Fruit fly (Drosophila melanogaster): ENCODE results near the gene Hmgcr.
A peak's percentile ranks its signal among the peaks of the same experiment; 100 is the strongest.

The Hmgcr gene

DNA sequence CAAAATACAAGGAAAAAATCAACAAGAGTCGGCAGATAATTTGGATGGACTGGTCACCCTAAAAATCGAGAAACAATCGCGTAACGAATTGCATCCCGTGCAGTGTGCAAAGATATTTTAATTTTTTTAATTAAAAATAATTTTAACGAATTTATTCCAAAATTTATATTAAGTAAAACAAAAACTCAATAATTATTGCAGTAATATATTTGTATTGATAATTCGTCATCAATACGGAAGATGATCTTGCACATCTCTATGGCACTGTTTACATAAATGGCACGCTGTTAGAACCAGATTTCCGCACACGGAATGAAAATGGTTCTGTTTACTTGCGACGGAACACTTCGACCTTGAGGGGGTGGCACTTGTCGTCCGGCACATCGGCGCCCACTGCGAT lies 39.7 kb downstream of the Hmgcr start, which contains the start of gene tst (continued):
- TF ChIP-seq slp2 (GFP tag; optimal IDR thresholded peaks at IDR 0.05): peak; percentile 12
- TF ChIP-seq Atf-2 (GFP tag; optimal IDR thresholded peaks at IDR 0.05): peak; percentile 31
- TF ChIP-seq CG15696 (tag; optimal IDR thresholded peaks at IDR 0.05): peak; percentile 90
- peak; percentile 92 for TF ChIP-seq CG13296 (GFP tag; optimal IDR thresholded peaks at IDR 0.05)
- peak; percentile 97 for TF ChIP-seq ranshi (GFP tag; IDR thresholded peaks at IDR 0.05)
- TF ChIP-seq ash1 (GFP tag; optimal IDR thresholded peaks at IDR 0.05): no peak
- TF ChIP-seq CkIIα-i1 (GFP tag; IDR thresholded peaks at IDR 0.05): peak; percentile 57
- TF ChIP-seq CG18619 (GFP tag; optimal IDR thresholded peaks at IDR 0.05): peak; percentile 78
- TF ChIP-seq schlank (tag; optimal IDR thresholded peaks at IDR 0.05): peak; percentile 74
- TF ChIP-seq ham (GFP tag; IDR thresholded peaks at IDR 0.05): peak; percentile 79
- peak; percentile 84 for TF ChIP-seq CG10147 (GFP tag; optimal IDR thresholded peaks at IDR 0.05)
- peak; percentile 86 for TF ChIP-seq caup (GFP tag; optimal IDR thresholded peaks at IDR 0.05; ENCODE audit: severe bottlenecking)
- peak; percentile 90 for TF ChIP-seq CG15514 (GFP tag; optimal IDR thresholded peaks at IDR 0.05)
- peak; percentile 93 for TF ChIP-seq CG11695 (GFP tag; IDR thresholded peaks at IDR 0.05)
- peak; percentile 77 for TF ChIP-seq toy (GFP tag; IDR thresholded peaks at IDR 0.05)
- peak; percentile 96 for TF ChIP-seq H2.0 (GFP tag; IDR thresholded peaks at IDR 0.05)
- TF ChIP-seq CG10543 (GFP tag; optimal IDR thresholded peaks at IDR 0.05): peak; percentile 53
- peak; percentile 85 for TF ChIP-seq CG2120 (GFP tag; optimal IDR thresholded peaks at IDR 0.05)
- no peak for TF ChIP-seq tio (GFP tag; optimal IDR thresholded peaks at IDR 0.05)
- TF ChIP-seq B-H2 (GFP tag; optimal IDR thresholded peaks at IDR 0.05): no peak
- peak; percentile 31 for TF ChIP-seq Jarid2 (GFP tag; optimal IDR thresholded peaks at IDR 0.05)
- TF ChIP-seq rib (GFP tag; IDR thresholded peaks at IDR 0.05): peak; percentile 92
- TF ChIP-seq kni (GFP tag; optimal IDR thresholded peaks at IDR 0.05): peak; percentile 7
- TF ChIP-seq Optix (GFP tag; IDR thresholded peaks at IDR 0.05): peak; percentile 93
- peak; percentile 53 for TF ChIP-seq pum (GFP tag; optimal IDR thresholded peaks at IDR 0.05)
- peak; percentile 97 for TF ChIP-seq CG6689 (GFP tag; IDR thresholded peaks at IDR 0.05)
- peak; percentile 89 for TF ChIP-seq CG10267 (tag; optimal IDR thresholded peaks at IDR 0.05)
- peak; percentile 74 for TF ChIP-seq kay (GFP tag; optimal IDR thresholded peaks at IDR 0.05)
- TF ChIP-seq disco-r (GFP tag; optimal IDR thresholded peaks at IDR 0.05): no peak
- TF ChIP-seq CG11696 (GFP tag; IDR thresholded peaks at IDR 0.05): peak; percentile 83
- TF ChIP-seq CTCF (GFP tag; optimal IDR thresholded peaks at IDR 0.05): no peak
- peak; percentile 76 for TF ChIP-seq CG15011 (GFP tag; optimal IDR thresholded peaks at IDR 0.05)
- peak; percentile 96 for TF ChIP-seq CG14710 (tag; optimal IDR thresholded peaks at IDR 0.05)
- TF ChIP-seq CG13775 (GFP tag; optimal IDR thresholded peaks at IDR 0.05): peak; percentile 94
- peak; percentile 92 for TF ChIP-seq unpg (GFP tag; optimal IDR thresholded peaks at IDR 0.05)
- peak; percentile 79 for TF ChIP-seq cwo (GFP tag; optimal IDR thresholded peaks at IDR 0.05)
- no peak for TF ChIP-seq HmgD (GFP tag; optimal IDR thresholded peaks at IDR 0.05)
- peak; percentile 95 for TF ChIP-seq Abd-B (GFP tag; optimal IDR thresholded peaks at IDR 0.05)
- peak; percentile 40 for TF ChIP-seq CG10274 (GFP tag; optimal IDR thresholded peaks at IDR 0.05)
- TF ChIP-seq Meics (GFP tag; optimal IDR thresholded peaks at IDR 0.05): peak; percentile 100
- TF ChIP-seq dpn (GFP tag; optimal IDR thresholded peaks at IDR 0.05): peak; percentile 31 to 93
- peak; percentile 87 for TF ChIP-seq CG3281 (GFP tag; optimal IDR thresholded peaks at IDR 0.05)
- TF ChIP-seq lab (GFP tag; optimal IDR thresholded peaks at IDR 0.05): peak; percentile 93
- peak; percentile 19 for TF ChIP-seq fd102C (GFP tag; optimal IDR thresholded peaks at IDR 0.05)
- TF ChIP-seq kah (GFP tag; optimal IDR thresholded peaks at IDR 0.05): peak; percentile 60
- no peak for TF ChIP-seq sqz (GFP tag; optimal IDR thresholded peaks at IDR 0.05)
- peak; percentile 98 for TF ChIP-seq CG34422 (GFP tag; IDR thresholded peaks at IDR 0.05)
- TF ChIP-seq tx (GFP tag; optimal IDR thresholded peaks at IDR 0.05): peak; percentile 16
- TF ChIP-seq Vsx1 (GFP tag; optimal IDR thresholded peaks at IDR 0.05): peak; percentile 83
- TF ChIP-seq CG10462 (GFP tag; optimal IDR thresholded peaks at IDR 0.05): peak; percentile 61
- TF ChIP-seq croc (GFP tag; conservative IDR thresholded peaks at IDR 0.05): peak; percentile 94
